Worm (Caenorhabditis elegans): ENCODE data around the gene bus-8A.
A peak's percentile ranks its signal among the peaks of the same experiment; 100 is the strongest.

The bus-8A gene

ce11 chrX:5522769-5523601 is 30.3 kb downstream of the bus-8A start, which contains the start of gene mboa-3 (continued):
- TF ChIP-seq nhr-12 (tag; optimal IDR thresholded peaks at IDR 0.05) (no peak), C04F5.9 (tag; optimal IDR thresholded peaks at IDR 0.05) (no peak), unc-130 (tag; optimal IDR thresholded peaks at IDR 0.05) (peak; percentile 26), unc-98 (GFP tag; IDR thresholded peaks at IDR 0.05) (no peak), ets-5 (GFP tag; IDR thresholded peaks at IDR 0.05) (no peak), snu-23 (GFP tag; optimal IDR thresholded peaks at IDR 0.05) (peak; percentile 56), aly-2 (tag; optimal IDR thresholded peaks at IDR 0.05) (no peak), rnt-1 (tag; optimal IDR thresholded peaks at IDR 0.05) (peak; percentile 59), lin-39 (tag; optimal IDR thresholded peaks at IDR 0.05) (no peak), ceh-90 (tag; optimal IDR thresholded peaks at IDR 0.05) (no peak), tbx-2 (tag; optimal IDR thresholded peaks at IDR 0.05) (no peak), blmp-1 (tag; optimal IDR thresholded peaks at IDR 0.05) (peak; percentile 11), mab-9 (GFP tag; IDR thresholded peaks at IDR 0.05) (no peak), ceh-63 (GFP tag; optimal IDR thresholded peaks at IDR 0.05) (no peak), Y116A8C.19 (tag; optimal IDR thresholded peaks at IDR 0.05; ENCODE audit: borderline replicate concordance) (no peak), tlp-1 (tag; optimal IDR thresholded peaks at IDR 0.05) (no peak), fos-1 (tag; optimal IDR thresholded peaks at IDR 0.05) (no peak), pax-3 (tag; optimal IDR thresholded peaks at IDR 0.05) (no peak), vab-15 (tag; optimal IDR thresholded peaks at IDR 0.05) (no peak), nhr-19 (GFP tag; conservative IDR thresholded peaks at IDR 0.05) (peak; percentile 43; the same call in 1 of the 2 replicates), nhr-71 (tag; optimal IDR thresholded peaks at IDR 0.05) (peak; percentile 75), nhr-76 (tag; optimal IDR thresholded peaks at IDR 0.05) (no peak), ztf-11 (tag; optimal IDR thresholded peaks at IDR 0.05) (no peak), lin-35 (GFP tag; optimal IDR thresholded peaks at IDR 0.05) (no peak), nhr-47 (tag; optimal IDR thresholded peaks at IDR 0.05) (no peak), fkh-8 (tag; optimal IDR thresholded peaks at IDR 0.05) (no peak), ceh-8 (GFP tag; optimal IDR thresholded peaks at IDR 0.05) (no peak), mdl-1 (tag; optimal IDR thresholded peaks at IDR 0.05) (peak in 1 of 2 experiments; percentile 55), mef-2 (tag; optimal IDR thresholded peaks at IDR 0.05) (no peak), ama-1 (optimal IDR thresholded peaks at IDR 0.05) (no peak), nhr-28 (tag; optimal IDR thresholded peaks at IDR 0.05) (no peak), dsc-1 (tag; optimal IDR thresholded peaks at IDR 0.05) (no peak), efl-1 (optimal IDR thresholded peaks at IDR 0.05) (no peak), efl-1 (GFP tag; optimal IDR thresholded peaks at IDR 0.05 in 1 of 2) (no peak), hpl-2 (GFP tag; optimal IDR thresholded peaks at IDR 0.05) (no peak), egl-13 (tag; optimal IDR thresholded peaks at IDR 0.05) (no peak), hlh-4 (tag; optimal IDR thresholded peaks at IDR 0.05) (no peak), dpl-1 (GFP tag; optimal IDR thresholded peaks at IDR 0.05) (no peak), zag-1 (tag; optimal IDR thresholded peaks at IDR 0.05) (no peak), lsy-2 (tag; optimal IDR thresholded peaks at IDR 0.05) (no peak), lir-3 (tag; optimal IDR thresholded peaks at IDR 0.05; ENCODE audit: poor library complexity) (no peak), fkh-4 (tag; optimal IDR thresholded peaks at IDR 0.05; ENCODE audit: borderline replicate concordance) (no peak), swsn-7 (tag; optimal IDR thresholded peaks at IDR 0.05) (peak; percentile 26), mep-1 (tag; optimal IDR thresholded peaks at IDR 0.05) (no peak), alr-1 (tag; optimal IDR thresholded peaks at IDR 0.05; ENCODE audit: borderline replicate concordance) (no peak), sox-4 (tag; optimal IDR thresholded peaks at IDR 0.05) (no peak), F16B12.6 (tag; optimal IDR thresholded peaks at IDR 0.05) (no peak), hlh-17 (GFP tag; optimal IDR thresholded peaks at IDR 0.05; ENCODE audit: borderline replicate concordance) (no peak), pag-3 (tag; optimal IDR thresholded peaks at IDR 0.05; ENCODE audit: borderline replicate concordance, insufficient read depth) (no peak), nhr-90 (tag; optimal IDR thresholded peaks at IDR 0.05; ENCODE audit: poor library complexity) (peak; percentile 37), efl-3 (GFP tag; optimal IDR thresholded peaks at IDR 0.05) (peak; percentile 16)

Measured in whole organism, L1 larva.